Worm (Caenorhabditis elegans) whole organism, L1 larva: ENCODE data around the gene ZK829.1.

Experiments used
- elt-2 ChIP-seq: sonication (generic microtip); optimal IDR thresholded peaks from 2 replicates; lab custom pipeline; 2016; ENCODE audit warnings: missing genetic modification characterization, mild to moderate bottlenecking, inconsistent platforms, missing compliant biosample characterization, missing genetic modification reagents
- nhr-11 ChIP-seq: fragments of 150-350 bp; optimal IDR thresholded peaks from 2 replicates; lab custom pipeline; 2014; ENCODE audit warnings: missing biosample characterization, missing genetic modification characterization
- zip-4 ChIP-seq: fragments of 200-800 bp; sonication (Bioruptor generic); optimal IDR thresholded peaks from 2 replicates; lab custom pipeline; 2018; ENCODE audit warnings: mild to moderate bottlenecking, missing genetic modification characterization, moderate library complexity, missing compliant biosample characterization
- ztf-11 ChIP-seq, 2 experiments: sonication (generic microtip); optimal IDR thresholded peaks; 2 replicates each; lab custom pipeline; 2016 to 2017; ENCODE audit warnings: missing genetic modification characterization in 2 of 2, missing biosample characterization in 1 of 2, missing compliant biosample characterization in 1 of 2

ce11 chrIV:11924092-11924491, 18.1 kb downstream of the ZK829.1 start:
- TF ChIP-seq ztf-11 (tag; optimal IDR thresholded peaks at IDR 0.05; lab: Kevin White, UChicago) (no peak), zip-4 (GFP tag; lab: Kevin White, UChicago) (no peak), elt-2 (no peak), nhr-11 (tag; lab: Kevin White, UChicago) (no peak)
